Fruit fly (Drosophila melanogaster) whole organism, embryonic: ENCODE measurements around the gene Atx-1.
A peak's percentile ranks its signal among the peaks of the same experiment; 100 is the strongest.

Source experiments
- CG10147 ChIP-seq: fragments of 200-800 bp; sonication (Bioruptor generic); optimal IDR thresholded peaks from 2 replicates; lab custom pipeline; 2019; ENCODE audit warnings: missing biosample characterization, mild to moderate bottlenecking, missing genetic modification characterization, moderate library complexity
- CG1024 ChIP-seq: fragments of 200-800 bp; sonication (Bioruptor generic); IDR thresholded peaks from 2 replicates; pipeline ENCODE4 v1.3.6; 2022; ENCODE audit warnings: missing biosample characterization, missing genetic modification characterization
- CG10462 ChIP-seq: fragments of 200-800 bp; sonication (Bioruptor generic); optimal IDR thresholded peaks from 2 replicates; lab custom pipeline; 2016; ENCODE audit warnings: missing biosample characterization, missing genetic modification characterization
- CG12299 ChIP-seq: fragments of 200-800 bp; sonication (Bioruptor generic); optimal IDR thresholded peaks from 2 replicates; lab custom pipeline; 2018; ENCODE audit warnings: missing biosample characterization, mild to moderate bottlenecking, missing genetic modification characterization
- CG12942 ChIP-seq: fragments of 200-800 bp; sonication (Bioruptor generic); optimal IDR thresholded peaks from 3 replicates; lab custom pipeline; 2016; ENCODE audit warnings: missing biosample characterization, missing genetic modification characterization
- CG15011 ChIP-seq: fragments of 200-800 bp; sonication (Bioruptor generic); optimal IDR thresholded peaks from 3 replicates; lab custom pipeline; 2018; ENCODE audit warnings: missing biosample characterization, mild to moderate bottlenecking, missing genetic modification characterization
- CG1602 ChIP-seq: fragments of 200-800 bp; sonication (Bioruptor generic); optimal IDR thresholded peaks from 3 replicates; lab custom pipeline; 2016; ENCODE audit warnings: missing biosample characterization, missing genetic modification characterization
- CG16813 ChIP-seq: fragments of 200-800 bp; sonication (Bioruptor generic); IDR thresholded peaks from 3 replicates; pipeline ENCODE4 v1.3.6; 2022; ENCODE audit warnings: missing biosample characterization, missing genetic modification characterization; ENCODE audit not compliant: partially characterized antibody
- CG1792 ChIP-seq: fragments of 200-800 bp; sonication (Bioruptor generic); optimal IDR thresholded peaks from 2 replicates; lab custom pipeline; 2016; ENCODE audit warnings: missing biosample characterization, missing genetic modification characterization
- CG2116 ChIP-seq: fragments of 200-800 bp; sonication (Bioruptor generic); optimal IDR thresholded peaks from 3 replicates; lab custom pipeline; 2018; ENCODE audit warnings: missing biosample characterization, mild to moderate bottlenecking, missing genetic modification characterization
- CG2678 ChIP-seq: fragments of 200-800 bp; sonication (Bioruptor generic); optimal IDR thresholded peaks from 3 replicates; lab custom pipeline; 2019; ENCODE audit warnings: missing biosample characterization, mild to moderate bottlenecking, missing genetic modification characterization, moderate library complexity
- CG31388 ChIP-seq: fragments of 200-800 bp; sonication (Bioruptor generic); optimal IDR thresholded peaks from 2 replicates; lab custom pipeline; 2016; ENCODE audit warnings: missing biosample characterization, missing genetic modification characterization
- CG33213 ChIP-seq: fragments of 200-800 bp; sonication (Bioruptor generic); optimal IDR thresholded peaks from 3 replicates; lab custom pipeline; 2016; ENCODE audit warnings: missing biosample characterization, missing genetic modification characterization
- CG42726 ChIP-seq: fragments of 200-800 bp; sonication (Bioruptor generic); IDR thresholded peaks from 2 replicates; pipeline ENCODE4 v1.3.6; 2022; ENCODE audit warnings: missing biosample characterization, missing genetic modification characterization; ENCODE audit not compliant: partially characterized antibody
- CG4404 ChIP-seq: fragments of 200-800 bp; sonication (Bioruptor generic); IDR thresholded peaks from 2 replicates; pipeline ENCODE4 v1.3.6; 2022; ENCODE audit warnings: missing biosample characterization, missing genetic modification characterization
- CG4707 ChIP-seq: fragments of 200-800 bp; sonication (Bioruptor generic); optimal IDR thresholded peaks from 2 replicates; lab custom pipeline; 2018; ENCODE audit warnings: missing biosample characterization, mild to moderate bottlenecking, missing genetic modification characterization, moderate library complexity
- CG6272 ChIP-seq: fragments of 200-800 bp; sonication (Bioruptor generic); IDR thresholded peaks from 2 replicates; pipeline ENCODE4 v1.3.6; 2022; ENCODE audit warnings: missing biosample characterization, missing genetic modification characterization
- CG7357 ChIP-seq: fragments of 200-800 bp; sonication (Bioruptor generic); IDR thresholded peaks from 3 replicates; pipeline ENCODE4 v1.3.6; 2022; ENCODE audit warnings: missing biosample characterization, missing genetic modification characterization
- CG7745 ChIP-seq: fragments of 200-800 bp; sonication (Bioruptor generic); optimal IDR thresholded peaks from 2 replicates; lab custom pipeline; 2018; ENCODE audit warnings: missing biosample characterization, mild to moderate bottlenecking, missing genetic modification characterization, moderate library complexity
- CG9437 ChIP-seq: fragments of 200-800 bp; sonication (Bioruptor generic); optimal IDR thresholded peaks from 2 replicates; lab custom pipeline; 2018; ENCODE audit warnings: missing biosample characterization, mild to moderate bottlenecking, missing genetic modification characterization
- CTCF ChIP-seq: fragments of 200-800 bp; sonication (Bioruptor generic); optimal IDR thresholded peaks from 2 replicates; lab custom pipeline; 2017; ENCODE audit warnings: missing biosample characterization, mild to moderate bottlenecking, missing genetic modification characterization, moderate library complexity
- Dad ChIP-seq: fragments of 200-800 bp; sonication (Bioruptor generic); optimal IDR thresholded peaks from 3 replicates; lab custom pipeline; 2016; ENCODE audit warnings: missing biosample characterization, missing genetic modification characterization
- NC2α ChIP-seq: fragments of 200-800 bp; sonication (Bioruptor generic); optimal IDR thresholded peaks from 2 replicates; lab custom pipeline; 2016; ENCODE audit warnings: missing biosample characterization, missing genetic modification characterization
- NK7.1 ChIP-seq: fragments of 200-800 bp; sonication (Bioruptor generic); optimal IDR thresholded peaks from 3 replicates; lab custom pipeline; 2016; ENCODE audit warnings: missing biosample characterization, missing genetic modification characterization
- NfI ChIP-seq: fragments of 200-800 bp; sonication (Bioruptor generic); optimal IDR thresholded peaks from 3 replicates; lab custom pipeline; 2018; ENCODE audit warnings: missing biosample characterization, mild to moderate bottlenecking, missing genetic modification characterization, moderate library complexity
- Sox100B ChIP-seq: fragments of 200-800 bp; sonication (Bioruptor generic); optimal IDR thresholded peaks from 3 replicates; lab custom pipeline; 2018; ENCODE audit warnings: missing biosample characterization, mild to moderate bottlenecking, missing genetic modification characterization
- Vsx1 ChIP-seq: fragments of 200-800 bp; sonication (Bioruptor generic); optimal IDR thresholded peaks from 2 replicates; lab custom pipeline; 2017; ENCODE audit warnings: missing biosample characterization, mild to moderate bottlenecking, missing genetic modification characterization, missing genetic modification reagents
- abd-A ChIP-seq: fragments of 200-800 bp; sonication (Bioruptor generic); optimal IDR thresholded peaks from 3 replicates; lab custom pipeline; 2019; ENCODE audit warnings: missing biosample characterization, mild to moderate bottlenecking, missing genetic modification characterization, moderate library complexity
- btn ChIP-seq: fragments of 200-800 bp; sonication (Bioruptor generic); optimal IDR thresholded peaks from 2 replicates; lab custom pipeline; 2016; ENCODE audit warnings: missing biosample characterization, missing genetic modification characterization
- cas ChIP-seq: fragments of 200-800 bp; sonication (Bioruptor generic); IDR thresholded peaks from 2 replicates; pipeline ENCODE4 v1.3.6; 2022; ENCODE audit warnings: missing biosample characterization, missing genetic modification characterization
- corto ChIP-seq: fragments of 200-800 bp; sonication (Bioruptor generic); optimal IDR thresholded peaks from 2 replicates; lab custom pipeline; 2016; ENCODE audit warnings: missing biosample characterization, mild to moderate bottlenecking, missing genetic modification characterization, moderate library complexity
- croc ChIP-seq: fragments of 200-800 bp; sonication (Bioruptor generic); conservative IDR thresholded peaks from 3 replicates; pipeline ENCODE4 v1.3.6; 2022; ENCODE audit warnings: missing biosample characterization, missing genetic modification characterization
- cwo ChIP-seq: fragments of 200-800 bp; sonication (Bioruptor generic); optimal IDR thresholded peaks from 3 replicates; lab custom pipeline; 2017; ENCODE audit warnings: missing biosample characterization, missing genetic modification characterization, mild to moderate bottlenecking, moderate library complexity, missing genetic modification reagents
- disco-r ChIP-seq: fragments of 200-800 bp; sonication (Bioruptor generic); optimal IDR thresholded peaks from 2 replicates; lab custom pipeline; 2016; ENCODE audit warnings: missing biosample characterization, missing genetic modification characterization
- eyg ChIP-seq: fragments of 200-800 bp; sonication (Bioruptor generic); optimal IDR thresholded peaks from 3 replicates; lab custom pipeline; 2016; ENCODE audit warnings: missing biosample characterization, missing genetic modification characterization
- ftz-f1 ChIP-seq: fragments of 200-800 bp; sonication (Bioruptor generic); optimal IDR thresholded peaks from 2 replicates; lab custom pipeline; 2016; ENCODE audit warnings: missing biosample characterization, missing genetic modification characterization
- gcm ChIP-seq: fragments of 200-800 bp; sonication (Bioruptor generic); optimal IDR thresholded peaks from 2 replicates; lab custom pipeline; 2019; ENCODE audit warnings: missing biosample characterization, mild to moderate bottlenecking, missing genetic modification characterization, moderate library complexity
- gt ChIP-seq: fragments of 200-800 bp; sonication (Bioruptor generic); IDR thresholded peaks from 2 replicates; pipeline ENCODE4 v1.3.6; 2022; ENCODE audit warnings: missing biosample characterization, missing genetic modification characterization
- h ChIP-seq: fragments of >200 bp; optimal IDR thresholded peaks from 2 replicates; lab custom pipeline; 2017
- hth ChIP-seq: fragments of >200 bp; optimal IDR thresholded peaks from 2 replicates; lab custom pipeline; 2017; ENCODE audit warnings: inconsistent platforms
- inv ChIP-seq: fragments of 200-800 bp; sonication (Bioruptor generic); IDR thresholded peaks from 2 replicates; pipeline ENCODE4 v1.3.6; 2022; ENCODE audit warnings: missing biosample characterization, missing genetic modification characterization; ENCODE audit not compliant: partially characterized antibody
- mirr ChIP-seq: fragments of 200-800 bp; sonication (Bioruptor generic); optimal IDR thresholded peaks from 3 replicates; lab custom pipeline; 2018; ENCODE audit warnings: missing biosample characterization, mild to moderate bottlenecking, missing genetic modification characterization
- pum ChIP-seq: fragments of 200-800 bp; sonication (Bioruptor generic); optimal IDR thresholded peaks from 2 replicates; lab custom pipeline; 2016; ENCODE audit warnings: missing biosample characterization, missing genetic modification characterization
- ranshi ChIP-seq: fragments of 200-800 bp; sonication (Bioruptor generic); IDR thresholded peaks from 2 replicates; pipeline ENCODE4 v1.3.6; 2022; ENCODE audit warnings: missing biosample characterization, missing genetic modification characterization
- scrt ChIP-seq: fragments of 200-800 bp; sonication (Bioruptor generic); optimal IDR thresholded peaks from 2 replicates; lab custom pipeline; 2018; ENCODE audit warnings: missing biosample characterization, mild to moderate bottlenecking, missing genetic modification characterization, moderate library complexity
- sens-2 ChIP-seq: fragments of 200-800 bp; sonication (Bioruptor generic); IDR thresholded peaks from 2 replicates; pipeline ENCODE4 v1.3.6; 2022; ENCODE audit warnings: missing biosample characterization, missing genetic modification characterization
- sqz ChIP-seq: fragments of 200-800 bp; sonication (Bioruptor generic); optimal IDR thresholded peaks from 3 replicates; lab custom pipeline; 2018; ENCODE audit warnings: missing biosample characterization, mild to moderate bottlenecking, missing genetic modification characterization
- toy ChIP-seq: fragments of 200-800 bp; sonication (Bioruptor generic); IDR thresholded peaks from 2 replicates; pipeline ENCODE4 v1.3.6; 2022; ENCODE audit warnings: missing biosample characterization, missing genetic modification characterization
- tx ChIP-seq: fragments of 200-800 bp; sonication (Bioruptor generic); optimal IDR thresholded peaks from 2 replicates; lab custom pipeline; 2016; ENCODE audit warnings: missing biosample characterization, missing genetic modification characterization
- vfl ChIP-seq: fragments of 200-800 bp; sonication (Bioruptor generic); optimal IDR thresholded peaks from 2 replicates; lab custom pipeline; 2016; ENCODE audit warnings: missing biosample characterization, missing genetic modification characterization
- yki ChIP-seq: fragments of >200 bp; optimal IDR thresholded peaks from 3 replicates; lab custom pipeline; 2018
- zen2 ChIP-seq: fragments of 200-800 bp; sonication (Bioruptor generic); IDR thresholded peaks from 3 replicates; pipeline ENCODE4 v1.3.6; 2022; ENCODE audit warnings: missing biosample characterization, missing genetic modification characterization; ENCODE audit not compliant: partially characterized antibody

Gene Atx-1

DNA sequence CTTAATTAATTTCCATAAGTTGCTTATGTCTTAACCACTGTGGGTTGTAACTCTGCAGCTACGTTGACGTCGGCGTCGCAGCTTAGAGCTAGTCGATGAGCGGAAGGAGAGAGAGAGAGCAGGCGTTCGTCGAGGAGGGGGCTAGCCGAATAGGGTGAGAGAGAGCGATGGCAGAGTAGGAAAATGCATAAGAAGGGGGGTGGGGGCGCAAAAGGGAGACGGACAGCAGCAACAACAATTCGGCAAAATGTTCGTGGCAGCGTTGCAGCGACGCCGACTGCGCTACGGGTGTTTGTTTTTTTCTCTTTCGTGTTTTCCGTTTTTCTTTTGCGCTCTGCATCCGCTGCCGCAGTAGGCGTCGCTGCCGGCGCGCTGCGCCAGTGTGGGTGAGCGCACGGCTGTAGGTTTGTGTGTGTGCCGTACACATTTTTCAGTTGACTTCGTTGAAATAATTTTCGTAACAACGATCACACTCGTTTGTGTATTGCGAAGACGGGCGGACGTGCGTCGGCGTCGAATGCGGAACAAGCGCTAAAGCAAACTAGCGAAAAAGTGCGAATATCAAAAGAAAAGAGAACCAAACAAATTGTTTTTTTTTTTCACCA lies 45.1 kb downstream of the Atx-1 start (continued):
- no peak for TF ChIP-seq cwo
- TF ChIP-seq abd-A (tag; lab: Kevin White, UChicago), result peak; percentile 37
- TF ChIP-seq pum (GFP tag; lab: Kevin White, UChicago), result no peak
- TF ChIP-seq yki (lab: Kevin White, UChicago), result peak; percentile 60
- TF ChIP-seq gt (GFP tag; lab: Robert Waterston, UW), result no peak
- no peak for TF ChIP-seq CG1024 (GFP tag; lab: Robert Waterston, UW)
- no peak for TF ChIP-seq corto (GFP tag; lab: Kevin White, UChicago)
- TF ChIP-seq eyg (GFP tag; lab: Kevin White, UChicago), result no peak
- peak; percentile 19 for TF ChIP-seq scrt (GFP tag; lab: Kevin White, UChicago)
- no peak for TF ChIP-seq NfI (GFP tag; lab: Kevin White, UChicago)
- TF ChIP-seq mirr (GFP tag; lab: Kevin White, UChicago), result peak; percentile 21
- TF ChIP-seq CG16813 (GFP tag; lab: Robert Waterston, UW), result 0 out of 3 replicates have a peak, but pooled peaks have one; percentile 11
- TF ChIP-seq inv (GFP tag; lab: Robert Waterston, UW), result no peak
- TF ChIP-seq Dad (GFP tag; lab: Kevin White, UChicago), result no peak
- TF ChIP-seq tx (GFP tag; lab: Kevin White, UChicago), result no peak
- TF ChIP-seq sqz (GFP tag; lab: Kevin White, UChicago), result peak; percentile 53
- TF ChIP-seq CTCF (GFP tag; lab: Kevin White, UChicago), result no peak
- no peak for TF ChIP-seq CG12942 (GFP tag; lab: Kevin White, UChicago)
- TF ChIP-seq CG2678 (tag; lab: Kevin White, UChicago), result no peak
- no peak for TF ChIP-seq CG33213 (GFP tag; lab: Kevin White, UChicago)
- TF ChIP-seq CG4404 (GFP tag; lab: Robert Waterston, UW), result no peak
- no peak for TF ChIP-seq NC2α (GFP tag; lab: Kevin White, UChicago)
- TF ChIP-seq CG2116 (GFP tag; lab: Kevin White, UChicago), result no peak
- no peak for TF ChIP-seq Vsx1
- TF ChIP-seq CG7745 (tag; lab: Kevin White, UChicago), result no peak
- no peak for TF ChIP-seq CG9437 (GFP tag; lab: Kevin White, UChicago)
- no peak for TF ChIP-seq btn (GFP tag; lab: Kevin White, UChicago)
- TF ChIP-seq ftz-f1 (GFP tag; lab: Kevin White, UChicago), result no peak
- TF ChIP-seq CG6272 (GFP tag; lab: Robert Waterston, UW), result no peak
- no peak for TF ChIP-seq toy (GFP tag; lab: Robert Waterston, UW)
- no peak for TF ChIP-seq disco-r (GFP tag; lab: Kevin White, UChicago)
- 0 out of 3 replicates have a peak, but pooled peaks have one; percentile 24 for TF ChIP-seq zen2 (GFP tag; lab: Robert Waterston, UW)
- TF ChIP-seq CG15011 (GFP tag; lab: Kevin White, UChicago), result no peak
- no peak for TF ChIP-seq gcm (GFP tag; lab: Kevin White, UChicago)
- TF ChIP-seq CG42726, result peak; percentile 62; the same call in 1 of the 2 replicates
- TF ChIP-seq Sox100B, result no peak
- TF ChIP-seq cas (GFP tag; lab: Robert Waterston, UW), result no peak
- TF ChIP-seq vfl (GFP tag; lab: Kevin White, UChicago), result no peak
- no peak for TF ChIP-seq CG10147
- no peak for TF ChIP-seq NK7.1 (GFP tag; lab: Kevin White, UChicago)
- TF ChIP-seq CG4707 (GFP tag; lab: Kevin White, UChicago), result no peak
- TF ChIP-seq CG1602 (GFP tag; lab: Kevin White, UChicago), result no peak
- TF ChIP-seq sens-2 (GFP tag; lab: Robert Waterston, UW), result peak; percentile 40; the same call in 1 of the 2 replicates
- TF ChIP-seq ranshi (GFP tag; lab: Robert Waterston, UW), result no peak; the same call in 1 of the 2 replicates
- no peak for TF ChIP-seq hth
- no peak for TF ChIP-seq CG31388
- TF ChIP-seq CG10462, result no peak
- no peak for TF ChIP-seq CG1792
- no peak for TF ChIP-seq croc (GFP tag; lab: Robert Waterston, UW)
- peak; percentile 18 for TF ChIP-seq h (lab: Kevin White, UChicago)
- no peak for TF ChIP-seq CG7357 (GFP tag; lab: Robert Waterston, UW)
- TF ChIP-seq CG12299 (tag; lab: Kevin White, UChicago), result peak; percentile 16
